Worm (Caenorhabditis elegans): ENCODE measurements around the gene kvs-2.

Gene kvs-2

ce11 chrV:10630497-10630896 lies 5.3 kb upstream of the kvs-2 start:
- TF ChIP-seq D2030.7 (GFP tag; IDR thresholded peaks at IDR 0.05) (no peak), nhr-80 (tag; optimal IDR thresholded peaks at IDR 0.05) (no peak), hlh-26 (GFP tag; conservative IDR thresholded peaks at IDR 0.05) (no peak), nfya-1 (tag; optimal IDR thresholded peaks at IDR 0.05; ENCODE audit: borderline replicate concordance, insufficient read depth) (no peak), egl-44 (GFP tag; IDR thresholded peaks at IDR 0.05) (no peak), attf-5 (GFP tag; optimal IDR thresholded peaks at IDR 0.05) (no peak), F22D6.2 (tag; optimal IDR thresholded peaks at IDR 0.05) (no peak), pha-4 (tag; optimal IDR thresholded peaks at IDR 0.05) (no peak), B0035.1 (tag; optimal IDR thresholded peaks at IDR 0.05) (no peak), gei-17 (GFP tag; optimal IDR thresholded peaks at IDR 0.05) (no peak), aptf-2 (GFP tag; conservative IDR thresholded peaks at IDR 0.05) (no peak), madf-8 (GFP tag; conservative IDR thresholded peaks at IDR 0.05) (no peak), nhr-120 (GFP tag; IDR thresholded peaks at IDR 0.05) (no peak), Y53F4B.3 (GFP tag; IDR thresholded peaks at IDR 0.05) (no peak), unc-130 (GFP tag; optimal IDR thresholded peaks at IDR 0.05) (no peak)

- no peak for TF ChIP-seq ets-4 (GFP tag; optimal IDR thresholded peaks at IDR 0.05)
- no peak for TF ChIP-seq snpc-1.3 (tag; optimal IDR thresholded peaks at IDR 0.05; ENCODE audit: insufficient read depth)
- TF ChIP-seq rpc-1 (optimal IDR thresholded peaks at IDR 0.05), result no peak
- no peak for TF ChIP-seq rpc-1 (tag; optimal IDR thresholded peaks at IDR 0.05)
- TF ChIP-seq pha-4 (tag; optimal IDR thresholded peaks at IDR 0.05), result no peak
- no peak for TF ChIP-seq ceh-100 (GFP tag; IDR thresholded peaks at IDR 0.05)
- TF ChIP-seq T07F8.4 (tag; optimal IDR thresholded peaks at IDR 0.05), result no peak
- no peak for TF ChIP-seq Y79H2A.3 (GFP tag; conservative IDR thresholded peaks at IDR 0.05)
- TF ChIP-seq zim-3 (tag; optimal IDR thresholded peaks at IDR 0.05), result no peak
- TF ChIP-seq chd-7 (tag; optimal IDR thresholded peaks at IDR 0.05), result no peak
- TF ChIP-seq snpc-4 (GFP tag; optimal IDR thresholded peaks at IDR 0.05), result no peak
- no peak for TF ChIP-seq snpc-4 (tag; optimal IDR thresholded peaks at IDR 0.05)
- TF ChIP-seq B0336.3 (GFP tag; IDR thresholded peaks at IDR 0.05), result no peak
- no peak for TF ChIP-seq aptf-3 (GFP tag; IDR thresholded peaks at IDR 0.05)
- TF ChIP-seq F57A8.1 (GFP tag; optimal IDR thresholded peaks at IDR 0.05), result no peak
Measured at ce11 chrV:10632758-10633157, 3.1 kb upstream of the kvs-2 start, which contains the start of gene mab-23. Gene mab-23 (plus strand): TSS chrV:10633058.

ce11 chrV:10638515-10638914 lies 2.7 kb downstream of the kvs-2 start:
- TF ChIP-seq hmg-1.2 (GFP tag; IDR thresholded peaks at IDR 0.05), result peak; percentile 96

DNA sequence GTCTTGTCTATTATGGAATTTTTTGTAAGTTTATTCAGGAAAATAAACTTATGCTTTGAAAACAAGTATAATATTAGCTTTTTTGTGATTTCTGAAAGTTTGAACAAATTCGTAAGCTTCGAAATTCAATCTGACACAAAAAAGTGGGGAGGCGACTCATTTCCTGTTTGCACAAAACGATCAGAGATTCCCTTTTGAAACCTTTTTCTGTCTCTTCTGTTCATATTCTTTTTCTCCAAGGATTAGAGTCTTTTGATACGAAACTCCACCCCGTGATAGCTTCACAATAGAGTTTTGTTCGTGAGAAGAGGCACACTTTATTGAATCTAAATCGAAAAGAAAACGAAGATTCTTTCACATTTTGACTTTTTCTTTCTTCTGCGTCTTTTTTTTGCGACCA lies 5.2 kb downstream of the kvs-2 start:
- no peak for TF ChIP-seq attf-3 (GFP tag; conservative IDR thresholded peaks at IDR 0.05)
- no peak for TF ChIP-seq ceh-27 (GFP tag; optimal IDR thresholded peaks at IDR 0.05)
- no peak for TF ChIP-seq F10E7.11 (tag; optimal IDR thresholded peaks at IDR 0.05)
- no peak for TF ChIP-seq snpc-3.4 (tag; optimal IDR thresholded peaks at IDR 0.05)
- no peak for TF ChIP-seq unc-130 (GFP tag; optimal IDR thresholded peaks at IDR 0.05)
- no peak for TF ChIP-seq ztf-26 (tag; optimal IDR thresholded peaks at IDR 0.05)
- no peak for TF ChIP-seq F37B4.10 (GFP tag; IDR thresholded peaks at IDR 0.05)
- no peak for TF ChIP-seq sea-2 (GFP tag; IDR thresholded peaks at IDR 0.05)
- TF ChIP-seq tlf-1 (GFP tag; optimal IDR thresholded peaks at IDR 0.05), result no peak
- TF ChIP-seq C06A6.2 (GFP tag; conservative IDR thresholded peaks at IDR 0.05), result no peak
- TF ChIP-seq bed-1 (GFP tag; IDR thresholded peaks at IDR 0.05), result no peak
- no peak for TF ChIP-seq mel-28 (tag; optimal IDR thresholded peaks at IDR 0.05; ENCODE audit: borderline replicate concordance)
- no peak for TF ChIP-seq snpc-4 (GFP tag; optimal IDR thresholded peaks at IDR 0.05)
- TF ChIP-seq snpc-4 (tag; optimal IDR thresholded peaks at IDR 0.05), result no peak
- no peak for TF ChIP-seq cebp-2 (GFP tag; IDR thresholded peaks at IDR 0.05)
- no peak for TF ChIP-seq rcor-1 (GFP tag; IDR thresholded peaks at IDR 0.05)
- no peak for TF ChIP-seq ceh-79 (tag; optimal IDR thresholded peaks at IDR 0.05)
- no peak for TF ChIP-seq akir-1 (GFP tag; optimal IDR thresholded peaks at IDR 0.05)
- TF ChIP-seq lin-54 (GFP tag; optimal IDR thresholded peaks at IDR 0.05), result no peak
